Fruit fly (Drosophila melanogaster): ENCODE results near the gene Pgant35A.

DNA sequence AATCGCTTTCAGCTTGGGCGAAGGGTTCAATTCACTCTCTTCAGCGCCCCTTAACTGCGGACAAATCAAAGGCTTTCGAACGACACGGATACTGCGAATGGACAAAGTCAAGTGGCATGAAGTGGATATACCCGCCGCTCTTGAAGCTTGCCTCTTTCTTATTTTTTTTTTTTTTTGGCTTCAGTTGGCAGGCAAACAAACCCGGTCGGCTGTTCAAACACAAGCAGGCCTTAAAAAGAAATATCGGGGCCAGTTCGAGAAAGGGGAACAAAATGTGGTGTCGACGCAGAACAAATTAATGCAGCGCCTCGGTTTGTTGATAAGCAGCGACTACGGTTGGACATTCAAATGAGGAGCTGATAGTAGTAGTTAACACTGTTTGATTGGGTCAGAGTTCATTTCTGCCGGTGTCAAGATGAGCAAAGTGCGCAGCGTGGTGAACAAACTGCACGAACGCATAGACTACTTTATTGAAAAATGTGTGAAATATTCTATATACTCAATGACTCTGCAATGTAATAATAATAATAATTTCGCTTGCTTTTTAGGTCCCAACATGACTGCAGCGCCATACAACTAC is 2.2 kb upstream of the Pgant35A start:
- TF ChIP-seq Hr4 (GFP tag; optimal IDR thresholded peaks at IDR 0.05) (no peak), CG9139 (GFP tag; optimal IDR thresholded peaks at IDR 0.05) (no peak), Ets96B (tag; optimal IDR thresholded peaks at IDR 0.05) (no peak), CG7368 (GFP tag; optimal IDR thresholded peaks at IDR 0.05) (no peak), CG6163 (GFP tag; IDR thresholded peaks at IDR 0.05) (no peak), achi (GFP tag; optimal IDR thresholded peaks at IDR 0.05) (no peak), Met (GFP tag; optimal IDR thresholded peaks at IDR 0.05) (no peak)
